Worm (Caenorhabditis elegans) whole organism, early embryonic: ENCODE results near the gene F52C12.6.

Experiments used
- B0310.2 ChIP-seq: sonication (generic microtip); optimal IDR thresholded peaks from 2 replicates; lab custom pipeline; 2016; ENCODE audit warnings: mild to moderate bottlenecking, missing genetic modification characterization, missing compliant biosample characterization
- F13C5.2 ChIP-seq: sonication (generic microtip); optimal IDR thresholded peaks from 2 replicates; lab custom pipeline; 2017; ENCODE audit warnings: mild to moderate bottlenecking, missing genetic modification characterization, inconsistent platforms, missing compliant biosample characterization
- aly-1 ChIP-seq: sonication (generic microtip); optimal IDR thresholded peaks from 2 replicates; lab custom pipeline; 2016; ENCODE audit warnings: missing genetic modification characterization, missing compliant biosample characterization
- ama-1 ChIP-seq: fragments of 150-350 bp; optimal IDR thresholded peaks from 2 replicates; lab custom pipeline; 2014
- ceh-36 ChIP-seq: sonication (generic microtip); optimal IDR thresholded peaks from 2 replicates; lab custom pipeline; 2016; ENCODE audit warnings: missing genetic modification characterization, inconsistent platforms, missing compliant biosample characterization
- flt-1 ChIP-seq: fragments of 200-800 bp; sonication (Bioruptor generic); IDR thresholded peaks from 2 replicates; pipeline ENCODE4 v1.3.6; 2022; ENCODE audit warnings: missing genetic modification characterization, missing compliant biosample characterization
- pes-1 ChIP-seq: fragments of 200-800 bp; sonication (Bioruptor generic); IDR thresholded peaks from 2 replicates; pipeline ENCODE4 v1.3.6; 2022; ENCODE audit warnings: missing genetic modification reagents, missing genetic modification characterization, missing compliant biosample characterization
- sea-1 ChIP-seq: fragments of 200-800 bp; sonication (Bioruptor generic); conservative IDR thresholded peaks from 2 replicates; pipeline ENCODE4 v1.3.6; 2022; ENCODE audit warnings: missing genetic modification characterization, missing compliant biosample characterization
- tbx-11 ChIP-seq: fragments of 200-800 bp; sonication (Bioruptor generic); IDR thresholded peaks from 2 replicates; pipeline ENCODE4 v1.3.6; 2022; ENCODE audit warnings: missing genetic modification characterization, missing compliant biosample characterization
- tra-4 ChIP-seq: sonication (generic microtip); optimal IDR thresholded peaks from 2 replicates; lab custom pipeline; 2017; ENCODE audit warnings: missing genetic modification characterization, missing compliant biosample characterization

DNA sequence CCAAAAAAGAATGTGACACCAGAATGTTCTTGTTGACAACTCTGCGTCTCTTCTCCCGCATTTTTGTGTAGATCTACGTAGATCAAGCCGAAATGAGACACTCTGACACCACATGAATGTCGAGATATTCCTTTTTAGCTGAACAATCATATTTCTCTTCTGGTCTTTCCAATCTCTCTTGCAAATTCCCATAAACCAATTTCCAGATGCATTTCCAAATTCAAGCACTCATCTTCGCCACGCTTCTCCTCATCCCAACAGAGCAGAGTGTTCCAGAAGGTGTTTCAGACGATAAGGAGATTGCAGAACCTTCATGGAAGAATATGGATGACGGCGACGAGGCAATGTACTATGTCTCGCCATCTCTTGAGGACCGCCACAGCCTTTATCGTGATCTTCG, 23.3 kb downstream of the F52C12.6 start, which contains the start of gene Y76B12C.8:
- TF ChIP-seq B0310.2 (tag; lab: Kevin White, UChicago) (no peak), tbx-11 (GFP tag; lab: Robert Waterston, UW) (no peak), ceh-36 (no peak), flt-1 (GFP tag; lab: Robert Waterston, UW) (no peak), F13C5.2 (tag; lab: Kevin White, UChicago) (no peak), tra-4 (no peak), ama-1 (lab: Kevin White, UChicago) (no peak), sea-1 (no peak), pes-1 (GFP tag; lab: Robert Waterston, UW) (no peak), aly-1 (tag; lab: Kevin White, UChicago) (no peak)
